Fruit fly (Drosophila melanogaster) whole organism, embryonic: Measurements from ENCODE around the gene Shmt.

ENCODE experiments used
- Awh ChIP-seq: fragments of 200-800 bp; sonication (Bioruptor generic); IDR thresholded peaks from 2 replicates; pipeline ENCODE4, ENCODE4 v1.3.6; 2022; ENCODE audit warnings: missing biosample characterization, missing genetic modification characterization
- CG10321 ChIP-seq: fragments of 200-800 bp; sonication (Bioruptor generic); IDR thresholded peaks from 2 replicates; pipeline ENCODE4 v1.3.6; 2022; ENCODE audit warnings: missing biosample characterization, missing genetic modification characterization
- CG10979 ChIP-seq: fragments of 200-800 bp; sonication (Bioruptor generic); optimal IDR thresholded peaks from 2 replicates; lab custom pipeline; 2018; ENCODE audit warnings: missing biosample characterization, mild to moderate bottlenecking, missing genetic modification characterization, moderate library complexity
- CG12391 ChIP-seq: fragments of 200-800 bp; sonication (Bioruptor generic); optimal IDR thresholded peaks from 3 replicates; lab custom pipeline; 2018; ENCODE audit warnings: missing biosample characterization, mild to moderate bottlenecking, missing genetic modification characterization, moderate library complexity
- CG15479 ChIP-seq: fragments of 200-800 bp; sonication (Bioruptor generic); optimal IDR thresholded peaks from 3 replicates; lab custom pipeline; 2019; ENCODE audit warnings: missing biosample characterization, mild to moderate bottlenecking, missing genetic modification characterization, moderate library complexity
- CG17385 ChIP-seq: fragments of 200-800 bp; sonication (Bioruptor generic); optimal IDR thresholded peaks from 3 replicates; lab custom pipeline; 2018; ENCODE audit warnings: missing biosample characterization, mild to moderate bottlenecking, missing genetic modification characterization
- CG1832 ChIP-seq: fragments of 200-800 bp; sonication (Bioruptor generic); optimal IDR thresholded peaks from 2 replicates; lab custom pipeline; 2017; ENCODE audit warnings: missing biosample characterization, mild to moderate bottlenecking, missing genetic modification characterization, inconsistent platforms
- CG34422 ChIP-seq: fragments of 200-800 bp; sonication (Bioruptor generic); IDR thresholded peaks from 3 replicates; pipeline ENCODE4 v1.3.6; 2022; ENCODE audit warnings: missing biosample characterization, missing genetic modification characterization
- CG4360 ChIP-seq: fragments of 200-800 bp; sonication (Bioruptor generic); IDR thresholded peaks from 2 replicates; pipeline ENCODE4 v1.3.6; 2022; ENCODE audit warnings: missing biosample characterization, missing genetic modification characterization
- CG8281 ChIP-seq: fragments of 200-800 bp; sonication (Bioruptor generic); optimal IDR thresholded peaks from 2 replicates; lab custom pipeline; 2018; ENCODE audit warnings: missing biosample characterization, mild to moderate bottlenecking, missing genetic modification characterization, moderate library complexity
- CG9215 ChIP-seq: fragments of 200-800 bp; sonication (Bioruptor generic); IDR thresholded peaks from 2 replicates; pipeline ENCODE4 v1.3.6; 2022; ENCODE audit warnings: missing biosample characterization, missing genetic modification characterization
- CHES-1-like ChIP-seq: fragments of 200-800 bp; sonication (Bioruptor generic); optimal IDR thresholded peaks from 2 replicates; lab custom pipeline; 2016; ENCODE audit warnings: missing biosample characterization, missing genetic modification characterization
- E2f2 ChIP-seq: fragments of 200-800 bp; sonication (Bioruptor generic); IDR thresholded peaks from 2 replicates; pipeline ENCODE4 v1.3.6; 2022; ENCODE audit warnings: missing biosample characterization, missing genetic modification characterization
- HHEX ChIP-seq: fragments of 200-800 bp; sonication (Bioruptor generic); optimal IDR thresholded peaks from 3 replicates; lab custom pipeline; 2017; ENCODE audit warnings: missing biosample characterization, mild to moderate bottlenecking, missing genetic modification characterization, missing genetic modification reagents
- Hr78 ChIP-seq, 2 experiments: fragments of 200-800 bp in 1 of 2; fragments of >200 bp in 1 of 2; sonication (Bioruptor generic) in 1 of 2; optimal IDR thresholded peaks; 2 replicates each; lab custom pipeline; 2017 to 2019; ENCODE audit warnings: missing biosample characterization in 2 of 2, missing genetic modification characterization in 2 of 2, mild to moderate bottlenecking in 1 of 2, moderate library complexity in 1 of 2
- Kr ChIP-seq: fragments of 200-800 bp; sonication (Bioruptor generic); optimal IDR thresholded peaks from 2 replicates; lab custom pipeline; 2017; ENCODE audit warnings: missing biosample characterization, mild to moderate bottlenecking, missing genetic modification characterization
- MTF-1 ChIP-seq: fragments of 200-800 bp; sonication (Bioruptor generic); optimal IDR thresholded peaks from 2 replicates; lab custom pipeline; 2018; ENCODE audit warnings: missing biosample characterization, mild to moderate bottlenecking, missing genetic modification characterization, borderline replicate concordance
- Med ChIP-seq: fragments of 200-800 bp; sonication (Bioruptor generic); peaks from one replicate; lab custom pipeline; 2016; ENCODE audit warnings: missing biosample characterization, missing genetic modification characterization, mild to moderate bottlenecking, inconsistent platforms, moderate library complexity
- Pdp1 ChIP-seq, 2 experiments: fragments of 200-800 bp; sonication (Bioruptor generic); optimal IDR thresholded peaks; 3 replicates each; lab custom pipeline; 2016; ENCODE audit warnings: missing biosample characterization in 2 of 2, missing genetic modification characterization in 2 of 2, mild to moderate bottlenecking in 1 of 2, moderate library complexity in 1 of 2
- Trl ChIP-seq, 3 experiments: fragments of >200 bp in 2 of 3; fragments of 200-800 bp in 1 of 3; sonication (Bioruptor generic) in 1 of 3; optimal IDR thresholded peaks; 2 replicates in 1 of 3; 3 replicates in 2 of 3; lab custom pipeline; 2016 to 2017; ENCODE audit warnings: missing biosample characterization in 1 of 3, missing genetic modification characterization in 1 of 3
- Vsx1 ChIP-seq: fragments of 200-800 bp; sonication (Bioruptor generic); optimal IDR thresholded peaks from 2 replicates; lab custom pipeline; 2017; ENCODE audit warnings: missing biosample characterization, mild to moderate bottlenecking, missing genetic modification characterization, missing genetic modification reagents
- abd-A ChIP-seq: fragments of 200-800 bp; sonication (Bioruptor generic); optimal IDR thresholded peaks from 3 replicates; lab custom pipeline; 2019; ENCODE audit warnings: missing biosample characterization, mild to moderate bottlenecking, missing genetic modification characterization, moderate library complexity
- az2 ChIP-seq: fragments of 200-800 bp; sonication (Bioruptor generic); optimal IDR thresholded peaks from 3 replicates; lab custom pipeline; 2016; ENCODE audit warnings: missing biosample characterization, missing genetic modification characterization
- bsh ChIP-seq, 2 experiments: fragments of 200-800 bp; sonication (Bioruptor generic); optimal IDR thresholded peaks; 2 replicates each; lab custom pipeline; 2017 to 2018; ENCODE audit warnings: mild to moderate bottlenecking in 2 of 2, missing biosample characterization in 2 of 2, missing genetic modification characterization in 2 of 2, moderate library complexity in 1 of 2
- cad ChIP-seq: fragments of >200 bp; optimal IDR thresholded peaks from 2 replicates; lab custom pipeline; 2017; ENCODE audit warnings: missing biosample characterization, missing genetic modification characterization
- cg ChIP-seq: fragments of 200-800 bp; sonication (Bioruptor generic); optimal IDR thresholded peaks from 3 replicates; lab custom pipeline; 2019; ENCODE audit warnings: missing biosample characterization, mild to moderate bottlenecking, missing genetic modification characterization, moderate library complexity
- chinmo ChIP-seq: fragments of 200-800 bp; sonication (Bioruptor generic); IDR thresholded peaks from 4 replicates; pipeline ENCODE4 v1.3.6; 2022; ENCODE audit warnings: missing biosample characterization, missing genetic modification characterization; ENCODE audit not compliant: partially characterized antibody
- chn ChIP-seq: fragments of 200-800 bp; sonication (Bioruptor generic); optimal IDR thresholded peaks from 2 replicates; lab custom pipeline; 2016; ENCODE audit warnings: missing biosample characterization, missing genetic modification characterization
- ci ChIP-seq: fragments of 200-800 bp; sonication (Bioruptor generic); IDR thresholded peaks from 3 replicates; pipeline ENCODE4 v1.3.6; 2022; ENCODE audit warnings: missing biosample characterization, missing genetic modification characterization
- corto ChIP-seq: fragments of 200-800 bp; sonication (Bioruptor generic); optimal IDR thresholded peaks from 2 replicates; lab custom pipeline; 2016; ENCODE audit warnings: missing biosample characterization, mild to moderate bottlenecking, missing genetic modification characterization, moderate library complexity
- crol ChIP-seq: fragments of 200-800 bp; sonication (Bioruptor generic); IDR thresholded peaks from 2 replicates; pipeline ENCODE4 v1.3.6; 2022; ENCODE audit warnings: missing biosample characterization, missing genetic modification characterization
- ewg ChIP-seq: fragments of 200-800 bp; sonication (Bioruptor generic); optimal IDR thresholded peaks from 3 replicates; lab custom pipeline; 2017; ENCODE audit warnings: mild to moderate bottlenecking, missing biosample characterization, missing genetic modification reagents, missing genetic modification characterization
- gcm ChIP-seq: fragments of 200-800 bp; sonication (Bioruptor generic); optimal IDR thresholded peaks from 2 replicates; lab custom pipeline; 2019; ENCODE audit warnings: missing biosample characterization, mild to moderate bottlenecking, missing genetic modification characterization, moderate library complexity
- gt ChIP-seq: fragments of 200-800 bp; sonication (Bioruptor generic); IDR thresholded peaks from 2 replicates; pipeline ENCODE4 v1.3.6; 2022; ENCODE audit warnings: missing biosample characterization, missing genetic modification characterization
- kni ChIP-seq: fragments of 200-800 bp; sonication (Bioruptor generic); optimal IDR thresholded peaks from 3 replicates; lab custom pipeline; 2017; ENCODE audit warnings: mild to moderate bottlenecking, missing biosample characterization, missing genetic modification reagents, missing genetic modification characterization
- lbe ChIP-seq: fragments of 200-800 bp; sonication (Bioruptor generic); optimal IDR thresholded peaks from 2 replicates; lab custom pipeline; 2016; ENCODE audit warnings: missing biosample characterization, mild to moderate bottlenecking, missing genetic modification characterization
- oc ChIP-seq: fragments of 200-800 bp; sonication (Bioruptor generic); optimal IDR thresholded peaks from 2 replicates; lab custom pipeline; 2018; ENCODE audit warnings: missing biosample characterization, mild to moderate bottlenecking, missing genetic modification characterization, moderate library complexity
- phol ChIP-seq: fragments of 200-800 bp; sonication (Bioruptor generic); optimal IDR thresholded peaks from 3 replicates; lab custom pipeline; 2018; ENCODE audit warnings: missing biosample characterization, mild to moderate bottlenecking, missing genetic modification characterization, moderate library complexity
- pros ChIP-seq: fragments of 200-800 bp; sonication (Bioruptor generic); optimal IDR thresholded peaks from 3 replicates; lab custom pipeline; 2019; ENCODE audit warnings: missing biosample characterization, mild to moderate bottlenecking, missing genetic modification characterization, moderate library complexity
- sd ChIP-seq: fragments of 200-800 bp; sonication (Bioruptor generic); optimal IDR thresholded peaks from 3 replicates; lab custom pipeline; 2018; ENCODE audit warnings: missing biosample characterization, mild to moderate bottlenecking, missing genetic modification characterization, moderate library complexity
- sens ChIP-seq: fragments of 200-800 bp; sonication (Bioruptor generic); peaks from one replicate; lab custom pipeline; 2016; ENCODE audit warnings: missing biosample characterization, missing genetic modification characterization
- sob ChIP-seq: fragments of 200-800 bp; sonication (Bioruptor generic); IDR thresholded peaks from 2 replicates; pipeline ENCODE4 v1.3.6; 2022; ENCODE audit warnings: missing biosample characterization, missing genetic modification characterization
- sqz ChIP-seq: fragments of 200-800 bp; sonication (Bioruptor generic); optimal IDR thresholded peaks from 3 replicates; lab custom pipeline; 2018; ENCODE audit warnings: missing biosample characterization, mild to moderate bottlenecking, missing genetic modification characterization
- wor ChIP-seq: fragments of 200-800 bp; sonication (Bioruptor generic); IDR thresholded peaks from 2 replicates; pipeline ENCODE4 v1.3.6; 2022; ENCODE audit warnings: missing biosample characterization, missing genetic modification characterization
- yki ChIP-seq: fragments of >200 bp; optimal IDR thresholded peaks from 3 replicates; lab custom pipeline; 2018
- zen ChIP-seq: fragments of 200-800 bp; sonication (Bioruptor generic); optimal IDR thresholded peaks from 3 replicates; lab custom pipeline; 2018; ENCODE audit warnings: missing biosample characterization, mild to moderate bottlenecking, missing genetic modification characterization, moderate library complexity

Shmt gene

dm6 chrX:5905086-5905400 is 11.6 kb downstream of the Shmt start (continued):
- TF ChIP-seq bsh (GFP tag; optimal IDR thresholded peaks at IDR 0.05; lab: Kevin White, UChicago) (peak in 1 of 2 experiments; percentile 31), ewg (peak; percentile 2)

DNA sequence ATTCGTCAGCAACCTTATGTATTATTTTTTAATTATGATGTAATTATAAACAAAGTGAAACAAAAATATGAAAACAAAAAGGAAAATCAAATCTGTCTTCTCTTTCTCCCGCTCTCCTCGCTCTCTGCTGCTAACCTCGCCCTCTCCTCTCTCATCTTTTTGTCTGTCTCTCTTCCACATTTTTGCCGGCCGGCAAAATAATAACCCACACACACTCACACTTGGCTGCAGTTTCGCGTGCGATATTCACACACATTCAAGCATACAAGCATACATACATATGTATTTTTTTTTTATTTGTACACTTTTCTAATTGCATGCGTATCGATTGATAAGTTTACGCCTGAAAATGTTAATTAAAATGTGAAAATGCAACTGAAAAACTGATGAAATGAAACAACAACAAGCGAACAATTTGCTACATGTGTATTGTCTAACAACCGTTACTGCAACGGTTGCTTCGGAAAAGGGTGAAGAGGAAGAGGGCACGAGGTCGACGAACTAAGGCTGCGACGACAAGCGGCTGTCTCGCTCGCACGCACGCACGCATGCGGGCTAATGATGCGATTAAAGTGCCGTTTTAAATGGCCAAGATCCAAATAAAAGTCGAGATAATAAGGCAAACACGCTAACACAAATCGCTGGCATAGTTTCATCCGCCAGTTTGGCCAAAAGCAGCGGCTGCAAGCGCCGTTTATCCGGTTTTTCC is 12.1 kb downstream of the Shmt start:
- TF ChIP-seq cad (GFP tag; lab: Kevin White, UChicago) (no peak), zen (tag; lab: Kevin White, UChicago) (peak; percentile 2), MTF-1 (no peak), ci (GFP tag; lab: Robert Waterston, UW) (0 out of 3 replicates have a peak, but pooled peaks have one; percentile 43), sqz (GFP tag; lab: Kevin White, UChicago) (peak; percentile 11), abd-A (tag; lab: Kevin White, UChicago) (peak; percentile 88), gt (GFP tag; lab: Robert Waterston, UW) (no peak), corto (peak; percentile 63), oc (tag; lab: Kevin White, UChicago) (peak; percentile 48), kni (GFP tag; lab: Kevin White, UChicago) (peak; percentile 75), Hr78 (GFP tag; optimal IDR thresholded peaks at IDR 0.05; lab: Kevin White, UChicago) (peak in 1 of 2 experiments; percentile 15), Pdp1 (GFP tag; optimal IDR thresholded peaks at IDR 0.05; lab: Kevin White, UChicago) (peak in 1 of 2 experiments; percentile 26), CG17385 (GFP tag; lab: Kevin White, UChicago) (peak; percentile 72), phol (tag; lab: Kevin White, UChicago) (no peak), CG10979 (peak; percentile 12), CG15479 (GFP tag; lab: Kevin White, UChicago) (peak; percentile 17), cg (peak; percentile 72), yki (peak; percentile 11), Awh (GFP tag; lab: Robert Waterston, UW) (peak; percentile 77), CHES-1-like (GFP tag; lab: Kevin White, UChicago) (peak; percentile 0), CG12391 (no peak), lbe (GFP tag; lab: Kevin White, UChicago) (peak; percentile 24), CG9215 (GFP tag; lab: Robert Waterston, UW) (no peak), CG10321 (GFP tag; lab: Robert Waterston, UW) (peak; percentile 70), Kr (peak; percentile 56), crol (peak; percentile 51; the same call in 1 of the 2 replicates), chinmo (GFP tag; lab: Robert Waterston, UW) (0 out of 4 replicates have a peak, but pooled peaks have one; percentile 60), CG4360 (GFP tag; lab: Robert Waterston, UW) (peak; percentile 50), Med (GFP tag; lab: Kevin White, UChicago) (peak; percentile 53), pros (GFP tag; lab: Kevin White, UChicago) (peak; percentile 43), az2 (GFP tag; lab: Kevin White, UChicago) (no peak), chn (no peak), HHEX (GFP tag; lab: Kevin White, UChicago) (no peak), CG34422 (GFP tag; lab: Robert Waterston, UW) (peak; percentile 71; the same call in 1 of the 3 replicates), wor (no peak), sd (tag; lab: Kevin White, UChicago) (peak; percentile 64), CG1832 (GFP tag; lab: Kevin White, UChicago) (peak; percentile 70), gcm (GFP tag; lab: Kevin White, UChicago) (peak; percentile 57), ewg (peak; percentile 57), E2f2 (GFP tag; lab: Robert Waterston, UW) (0 out of 2 replicates have a peak, but pooled peaks have one; percentile 21), Trl (optimal IDR thresholded peaks at IDR 0.05; lab: Kevin White, UChicago) (peak; percentile 65 to 82), Trl (GFP tag; optimal IDR thresholded peaks at IDR 0.05; lab: Kevin White, UChicago) (no peak), Vsx1 (GFP tag; lab: Kevin White, UChicago) (peak; percentile 68), sens (peak; percentile 77), sob (GFP tag; lab: Robert Waterston, UW) (peak; percentile 27; the same call in 1 of the 2 replicates), CG8281 (peak; percentile 89)
